Fruit fly (Drosophila melanogaster) whole organism, wandering third instar larva: ENCODE data around the gene CG43095.

Source experiments
- CG32264 ChIP-seq: fragments of 200-800 bp; sonication (Bioruptor generic); optimal IDR thresholded peaks from 2 replicates; lab custom pipeline; 2016; ENCODE audit warnings: missing biosample characterization, missing genetic modification characterization
- CrebA ChIP-seq: fragments of 200-800 bp; sonication (Bioruptor generic); optimal IDR thresholded peaks from 2 replicates; lab custom pipeline; 2016; ENCODE audit warnings: missing biosample characterization, mild to moderate bottlenecking, missing genetic modification characterization, borderline replicate concordance
- Dfd ChIP-seq: fragments of >200 bp; optimal IDR thresholded peaks from 2 replicates; lab custom pipeline; 2017; ENCODE audit warnings: missing biosample characterization, missing genetic modification characterization
- Dif ChIP-seq: fragments of 200-275, 200-300 bp; sonication (Bioruptor generic); optimal IDR thresholded peaks from 2 replicates; lab custom pipeline; 2018; ENCODE audit warnings: missing biosample characterization, missing genetic modification characterization; ENCODE audit not compliant: partially characterized antibody
- GATAd ChIP-seq: sonication (Bioruptor generic); optimal IDR thresholded peaks from 2 replicates; lab custom pipeline; 2016; ENCODE audit warnings: missing biosample characterization, missing genetic modification characterization
- HLH106 ChIP-seq: fragments of 200-800 bp; optimal IDR thresholded peaks from 3 replicates; lab custom pipeline; 2019; ENCODE audit warnings: missing biosample characterization, mild to moderate bottlenecking, missing genetic modification characterization, moderate library complexity
- Hnf4 ChIP-seq: fragments of 200-800 bp; sonication (Bioruptor generic); optimal IDR thresholded peaks from 2 replicates; lab custom pipeline; 2016; ENCODE audit warnings: missing biosample characterization, mild to moderate bottlenecking, missing genetic modification characterization
- Hr78 ChIP-seq: fragments of >200 bp; optimal IDR thresholded peaks from 2 replicates; lab custom pipeline; 2017; ENCODE audit warnings: missing biosample characterization, missing genetic modification characterization
- Hr83 ChIP-seq: fragments of 200-300 bp; sonication (Bioruptor generic); optimal IDR thresholded peaks from 2 replicates; lab custom pipeline; 2016; ENCODE audit warnings: missing biosample characterization, mild to moderate bottlenecking, missing genetic modification characterization, moderate library complexity; ENCODE audit not compliant: poor library complexity, severe bottlenecking
- Jra ChIP-seq: sonication (Bioruptor generic); optimal IDR thresholded peaks from 2 replicates; lab custom pipeline; 2016; ENCODE audit warnings: missing biosample characterization, missing genetic modification characterization
- Mio ChIP-seq: sonication (Bioruptor generic); optimal IDR thresholded peaks from 2 replicates; lab custom pipeline; 2016; ENCODE audit warnings: missing biosample characterization, missing genetic modification characterization
- Myc ChIP-seq: fragments of >200 bp; optimal IDR thresholded peaks from 2 replicates; lab custom pipeline; 2017
- N ChIP-seq: fragments of >200 bp; optimal IDR thresholded peaks from 2 replicates; lab custom pipeline; 2018; ENCODE audit warnings: missing biosample characterization, missing external identifiers, missing genetic modification characterization
- OdsH ChIP-seq: fragments of 200-800 bp; sonication (Bioruptor generic); optimal IDR thresholded peaks from 2 replicates; lab custom pipeline; 2016; ENCODE audit warnings: missing biosample characterization, mild to moderate bottlenecking, missing genetic modification characterization
- Vsx2 ChIP-seq: fragments of 200-300, 225-300 bp; sonication (Bioruptor generic); optimal IDR thresholded peaks from 2 replicates; lab custom pipeline; 2018; ENCODE audit warnings: missing biosample characterization, missing genetic modification characterization; ENCODE audit not compliant: partially characterized antibody
- br ChIP-seq: fragments of 200-800 bp; sonication (Bioruptor generic); optimal IDR thresholded peaks from 2 replicates; lab custom pipeline; 2016; ENCODE audit warnings: missing biosample characterization, missing genetic modification characterization
- brk ChIP-seq: fragments of 200-800 bp; sonication (Bioruptor generic); optimal IDR thresholded peaks from 2 replicates; lab custom pipeline; 2016; ENCODE audit warnings: missing biosample characterization, mild to moderate bottlenecking, missing genetic modification characterization
- dl ChIP-seq, 2 experiments: fragments of 175-275, 200-275 bp in 1 of 2; fragments of 200-275 bp in 1 of 2; sonication (Bioruptor generic); optimal IDR thresholded peaks; lab custom pipeline; 2018; ENCODE audit warnings: mild to moderate bottlenecking in 2 of 2, missing biosample characterization in 2 of 2, missing genetic modification characterization in 2 of 2, moderate library complexity in 2 of 2; ENCODE audit not compliant: partially characterized antibody in 2 of 2, insufficient read depth in 1 of 2
- dmrt93B ChIP-seq: fragments of 200-800 bp; sonication (Bioruptor generic); optimal IDR thresholded peaks from 2 replicates; lab custom pipeline; 2018; ENCODE audit warnings: missing biosample characterization, mild to moderate bottlenecking, missing genetic modification characterization
- dsf ChIP-seq: sonication (Bioruptor generic); optimal IDR thresholded peaks from 2 replicates; lab custom pipeline; 2016; ENCODE audit warnings: missing biosample characterization, missing genetic modification characterization, borderline replicate concordance
- foxo ChIP-seq, 2 experiments: fragments of 200-800 bp; sonication (Bioruptor generic); optimal IDR thresholded peaks; 2 replicates in 1 of 2; 3 replicates in 1 of 2; lab custom pipeline; 2016 to 2017; ENCODE audit warnings: missing biosample characterization in 2 of 2, missing genetic modification characterization in 2 of 2
- fru ChIP-seq: fragments of 200-800 bp; sonication (Bioruptor generic); optimal IDR thresholded peaks from 3 replicates; lab custom pipeline; 2016; ENCODE audit warnings: missing biosample characterization, mild to moderate bottlenecking, missing genetic modification characterization
- jim ChIP-seq: fragments of 175-275, 200-325 bp; sonication (Bioruptor generic); optimal IDR thresholded peaks from 2 replicates; lab custom pipeline; 2016; ENCODE audit warnings: missing biosample characterization, mild to moderate bottlenecking, missing genetic modification characterization
- lola ChIP-seq: fragments of >200 bp; optimal IDR thresholded peaks from 2 replicates; lab custom pipeline; 2017; ENCODE audit warnings: missing biosample characterization, missing genetic modification characterization
- pan ChIP-seq: fragments of >200 bp; optimal IDR thresholded peaks from 2 replicates; lab custom pipeline; 2017
- psq ChIP-seq: fragments of 200-800 bp; sonication (Bioruptor generic); optimal IDR thresholded peaks from 3 replicates; lab custom pipeline; 2017; ENCODE audit warnings: missing biosample characterization, mild to moderate bottlenecking, missing genetic modification characterization, moderate library complexity
- rgr ChIP-seq: fragments of 200-800 bp; sonication (Bioruptor generic); optimal IDR thresholded peaks from 3 replicates; lab custom pipeline; 2016; ENCODE audit warnings: missing biosample characterization, mild to moderate bottlenecking, missing genetic modification characterization
- sage ChIP-seq: fragments of 200-800 bp; sonication (Bioruptor generic); optimal IDR thresholded peaks from 2 replicates; lab custom pipeline; 2016; ENCODE audit warnings: missing biosample characterization, mild to moderate bottlenecking, missing genetic modification characterization
- sv ChIP-seq: fragments of 200-800 bp; sonication (Bioruptor generic); optimal IDR thresholded peaks from 3 replicates; lab custom pipeline; 2016; ENCODE audit warnings: missing biosample characterization, missing genetic modification characterization
- tai ChIP-seq: sonication (Bioruptor generic); optimal IDR thresholded peaks from 2 replicates; lab custom pipeline; 2016; ENCODE audit warnings: missing biosample characterization, missing genetic modification characterization
- usp ChIP-seq: fragments of >200 bp; optimal IDR thresholded peaks from 2 replicates; lab custom pipeline; 2017; ENCODE audit warnings: missing biosample characterization, missing genetic modification characterization
- woc ChIP-seq: sonication (Bioruptor generic); optimal IDR thresholded peaks from 2 replicates; lab custom pipeline; 2016; ENCODE audit warnings: missing biosample characterization, mild to moderate bottlenecking, missing genetic modification characterization

Gene CG43095

DNA sequence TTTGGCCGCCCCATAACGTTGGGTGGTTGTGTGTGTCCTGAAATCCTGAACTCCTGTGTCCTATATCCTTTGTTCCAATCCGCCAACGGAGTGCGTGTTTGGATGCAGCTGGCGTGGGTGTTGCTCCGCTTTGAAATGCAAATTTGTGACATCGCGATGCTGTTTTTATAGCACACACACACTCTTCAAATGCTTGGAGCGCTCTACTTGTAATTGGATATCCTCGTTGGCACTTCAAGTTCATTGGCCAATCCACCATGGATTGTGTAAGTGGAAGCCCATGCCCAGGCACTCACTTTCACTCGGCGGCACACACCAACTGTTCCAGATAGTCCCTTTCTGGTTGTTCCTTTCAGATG is 44.5 kb upstream of the CG43095 start, which contains the start of gene CG13840:
Gene CG13840 (minus strand): TSS at position 101 of the 359 bp plus-strand sequence.
- TF ChIP-seq Hr78 (GFP tag; lab: Kevin White, UChicago) (no peak), Hr83 (GFP tag; lab: Kevin White, UChicago) (no peak), CrebA (no peak), CG32264 (GFP tag; lab: Kevin White, UChicago) (no peak), Mio (GFP tag; lab: Kevin White, UChicago) (no peak), HLH106 (tag; lab: Kevin White, UChicago) (no peak), Dif (GFP tag; lab: Kevin White, UChicago) (no peak), woc (GFP tag; lab: Kevin White, UChicago) (no peak)
- TF ChIP-seq, all 38 proteins: peak for 0

DNA sequence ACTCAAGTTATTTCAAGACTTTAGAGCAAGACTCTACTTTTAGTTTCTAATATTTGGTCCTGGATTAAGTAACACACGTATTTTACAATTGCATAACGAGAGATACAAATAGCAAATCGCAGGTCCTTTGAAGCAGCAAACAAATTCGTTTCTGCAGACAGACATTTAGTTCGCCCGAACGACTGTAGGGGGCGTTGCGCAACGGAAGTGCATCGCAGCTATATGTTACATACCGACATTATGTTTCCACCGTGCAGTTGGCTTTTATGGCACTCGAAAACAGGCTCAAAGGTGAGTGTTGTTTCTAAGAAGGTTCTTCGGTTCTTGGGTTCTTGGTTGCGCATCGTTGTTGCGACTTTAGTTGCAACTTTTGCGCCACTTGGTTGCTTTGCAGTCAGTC is 38.7 kb upstream of the CG43095 start:
- no peak for TF ChIP-seq sage
- TF ChIP-seq N (GFP tag; lab: Kevin White, UChicago): no peak
- TF ChIP-seq dmrt93B: no peak
- no peak for TF ChIP-seq fru (GFP tag; lab: Kevin White, UChicago)
- no peak for TF ChIP-seq tai (GFP tag; lab: Kevin White, UChicago)
- TF ChIP-seq rgr (GFP tag; lab: Kevin White, UChicago): no peak
- no peak for TF ChIP-seq usp (GFP tag; lab: Kevin White, UChicago)
- TF ChIP-seq lola: no peak
- no peak for TF ChIP-seq foxo (GFP tag; optimal IDR thresholded peaks at IDR 0.05; lab: Kevin White, UChicago)
- TF ChIP-seq OdsH (GFP tag; lab: Kevin White, UChicago): no peak
- no peak for TF ChIP-seq Myc (lab: Kevin White, UChicago)
- no peak for TF ChIP-seq sv (GFP tag; lab: Kevin White, UChicago)
- TF ChIP-seq dsf (GFP tag; lab: Kevin White, UChicago): no peak

DNA sequence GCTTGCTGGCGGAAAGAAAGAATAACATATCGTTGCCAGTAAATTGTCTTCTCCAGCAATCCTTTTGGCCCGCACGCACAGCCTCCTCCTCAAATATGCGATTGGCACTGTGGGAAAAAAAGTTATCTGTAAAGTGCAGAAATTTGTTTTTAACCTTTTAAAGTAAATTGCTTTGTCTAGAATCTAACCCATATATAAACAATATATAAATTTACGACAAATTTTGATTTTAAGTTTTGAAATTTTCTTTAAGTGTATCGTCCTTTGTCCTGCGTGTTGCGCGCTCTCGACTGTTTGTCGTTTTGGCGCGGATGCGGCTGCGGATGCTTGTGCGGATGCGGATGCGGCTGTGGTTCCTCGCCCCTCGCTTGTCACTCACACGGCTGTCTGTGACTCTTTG is 35.6 kb upstream of the CG43095 start:
- no peak for TF ChIP-seq Dfd (GFP tag; lab: Kevin White, UChicago)
- TF ChIP-seq OdsH (GFP tag; lab: Kevin White, UChicago): no peak
- no peak for TF ChIP-seq Myc (lab: Kevin White, UChicago)
- no peak for TF ChIP-seq Vsx2
- TF ChIP-seq N (GFP tag; lab: Kevin White, UChicago): no peak
- TF ChIP-seq psq: no peak
- no peak for TF ChIP-seq foxo (GFP tag; optimal IDR thresholded peaks at IDR 0.05; lab: Kevin White, UChicago)
- TF ChIP-seq br (GFP tag; lab: Kevin White, UChicago): no peak
- no peak for TF ChIP-seq lola
- no peak for TF ChIP-seq dl (GFP tag; optimal IDR thresholded peaks at IDR 0.05; lab: Kevin White, UChicago; ENCODE audit: insufficient read depth in 1 of 2, partially characterized antibody in 2 of 2)
- TF ChIP-seq dmrt93B: no peak
- TF ChIP-seq Dif (GFP tag; lab: Kevin White, UChicago): no peak
- no peak for TF ChIP-seq GATAd (GFP tag; lab: Kevin White, UChicago)

DNA sequence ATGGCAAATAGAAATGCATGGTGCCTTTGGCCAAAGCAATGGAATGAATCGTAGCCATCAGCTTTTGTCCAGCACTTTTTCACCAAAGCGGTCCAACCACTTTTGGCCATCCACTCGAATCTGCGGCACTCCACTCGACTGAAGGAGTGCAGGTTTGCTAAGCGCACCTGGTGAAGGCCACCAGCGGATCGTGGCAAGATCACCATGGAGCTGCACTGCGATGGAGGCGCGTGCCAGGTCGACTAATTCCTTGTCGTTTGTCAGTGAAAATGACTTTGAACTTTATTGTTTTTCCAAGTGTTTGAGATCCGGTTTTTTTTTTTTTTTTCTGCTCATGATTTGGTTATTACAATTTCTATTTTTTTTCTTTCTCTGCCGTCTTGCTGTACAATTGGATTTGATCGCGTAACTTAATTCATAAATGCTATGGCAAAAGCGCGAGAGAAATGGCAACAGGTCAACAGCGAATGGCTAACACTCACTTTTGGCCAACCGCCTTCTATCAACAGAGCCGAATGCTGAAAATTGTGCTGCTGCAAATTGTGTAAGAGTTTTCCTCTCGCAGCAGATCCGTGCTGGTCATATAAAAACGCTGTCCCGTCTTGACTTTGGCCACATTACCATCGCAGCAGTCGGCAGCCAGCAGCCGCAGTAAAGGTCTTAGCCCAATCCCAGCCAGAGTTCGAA is 32.2 kb upstream of the CG43095 start, which contains the start of gene CG7031:
Gene CG7031 (plus strand): TSS at position 637 of the 687 bp plus-strand sequence.
- TF ChIP-seq Jra (GFP tag; lab: Kevin White, UChicago) (no peak), CrebA (no peak), tai (GFP tag; lab: Kevin White, UChicago) (no peak), foxo (GFP tag; optimal IDR thresholded peaks at IDR 0.05; lab: Kevin White, UChicago) (no peak), rgr (GFP tag; lab: Kevin White, UChicago) (no peak), CG32264 (GFP tag; lab: Kevin White, UChicago) (no peak), HLH106 (tag; lab: Kevin White, UChicago) (no peak), Hr83 (GFP tag; lab: Kevin White, UChicago) (no peak), lola (no peak), brk (GFP tag; lab: Kevin White, UChicago) (no peak), sv (GFP tag; lab: Kevin White, UChicago) (no peak), N (GFP tag; lab: Kevin White, UChicago) (no peak), jim (GFP tag; lab: Kevin White, UChicago) (no peak), pan (no peak), Hnf4 (no peak), usp (GFP tag; lab: Kevin White, UChicago) (no peak), Dif (GFP tag; lab: Kevin White, UChicago) (no peak), Hr78 (GFP tag; lab: Kevin White, UChicago) (no peak)
